Fruit fly (Drosophila melanogaster): ENCODE results near the gene CG7362.

CG7362 gene

DNA sequence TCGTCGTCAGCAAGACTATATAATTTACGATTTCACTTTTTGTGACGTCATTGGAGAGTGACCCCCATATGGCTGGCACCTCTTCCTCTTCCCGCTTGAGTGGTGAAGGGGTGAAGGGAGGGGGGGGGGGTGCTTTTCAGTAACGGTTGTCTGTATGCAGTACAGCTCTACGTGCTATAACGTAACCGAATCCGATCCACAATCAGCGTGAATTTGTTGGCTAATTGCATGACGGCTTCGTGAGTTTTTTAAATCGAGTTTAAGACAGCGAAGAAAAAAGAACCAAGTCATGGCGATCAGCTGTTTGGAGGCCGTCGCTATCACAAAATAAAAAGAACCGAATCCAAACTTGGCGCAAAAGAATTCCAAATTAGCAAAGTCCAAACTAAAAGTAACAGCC is 17.6 kb downstream of the CG7362 start:
- TF ChIP-seq CG14711 (tag; optimal IDR thresholded peaks at IDR 0.05) (no peak), Hr96 (GFP tag; optimal IDR thresholded peaks at IDR 0.05) (no peak), cnc (optimal IDR thresholded peaks at IDR 0.05) (peak in 1 of 2 experiments; percentile 61), ovo (GFP tag; optimal IDR thresholded peaks at IDR 0.05) (peak; percentile 62), Clk (GFP tag; optimal IDR thresholded peaks at IDR 0.05) (no peak), CG12768 (GFP tag; optimal IDR thresholded peaks at IDR 0.05) (no peak), CG33017 (tag; optimal IDR thresholded peaks at IDR 0.05) (no peak), cic (GFP tag; optimal IDR thresholded peaks at IDR 0.05) (peak; percentile 26), bab1 (GFP tag; optimal IDR thresholded peaks at IDR 0.05) (peak; percentile 74), CG7045 (GFP tag; optimal IDR thresholded peaks at IDR 0.05) (no peak), Mnt (GFP tag; optimal IDR thresholded peaks at IDR 0.05) (no peak), tj (GFP tag; optimal IDR thresholded peaks at IDR 0.05) (peak; percentile 60), CG1620 (GFP tag; optimal IDR thresholded peaks at IDR 0.05) (no peak), CG11617 (GFP tag; optimal IDR thresholded peaks at IDR 0.05) (no peak), CG7101 (tag; optimal IDR thresholded peaks at IDR 0.05) (no peak), toe (GFP tag; optimal IDR thresholded peaks at IDR 0.05) (no peak), kay (GFP tag; ENCODE audit: borderline replicate concordance) (no peak), Crg-1 (GFP tag; optimal IDR thresholded peaks at IDR 0.05) (no peak), CG5204 (GFP tag; optimal IDR thresholded peaks at IDR 0.05) (no peak), pad (GFP tag; optimal IDR thresholded peaks at IDR 0.05) (no peak)

DNA sequence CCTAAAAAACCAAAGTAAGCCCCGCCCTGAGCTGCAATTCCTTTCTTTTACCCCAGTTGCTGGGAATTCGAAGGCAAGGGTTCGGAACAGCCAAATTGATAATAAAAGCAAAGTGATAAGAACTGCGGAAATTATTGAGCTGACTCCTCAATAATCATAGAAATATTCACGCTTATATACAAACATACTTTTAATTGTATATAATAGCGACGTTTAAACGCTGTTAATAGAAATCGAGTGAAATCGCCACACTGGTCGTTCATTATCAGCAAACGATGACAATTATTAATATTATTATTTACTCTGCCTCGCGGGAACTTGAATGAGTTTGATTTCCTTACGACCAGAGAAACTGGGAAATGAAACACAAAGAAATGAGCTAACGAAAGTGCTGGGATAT is 18.3 kb downstream of the CG7362 start:
- no peak for TF ChIP-seq pad (GFP tag; optimal IDR thresholded peaks at IDR 0.05)
- TF ChIP-seq CG7101 (tag; optimal IDR thresholded peaks at IDR 0.05) = no peak
- TF ChIP-seq CG33017 (tag; optimal IDR thresholded peaks at IDR 0.05) = no peak
- no peak for TF ChIP-seq CG5204 (GFP tag; optimal IDR thresholded peaks at IDR 0.05)
- TF ChIP-seq ovo (GFP tag; optimal IDR thresholded peaks at IDR 0.05) = no peak
- TF ChIP-seq CG12768 (GFP tag; optimal IDR thresholded peaks at IDR 0.05) = no peak
- peak; percentile 84 for TF ChIP-seq kay (GFP tag; ENCODE audit: borderline replicate concordance)
- TF ChIP-seq Hr96 (GFP tag; optimal IDR thresholded peaks at IDR 0.05) = no peak
- TF ChIP-seq cnc (optimal IDR thresholded peaks at IDR 0.05) = no peak
- no peak for TF ChIP-seq bab1 (GFP tag; optimal IDR thresholded peaks at IDR 0.05)
- no peak for TF ChIP-seq CG7045 (GFP tag; optimal IDR thresholded peaks at IDR 0.05)
- TF ChIP-seq tj (GFP tag; optimal IDR thresholded peaks at IDR 0.05) = peak; percentile 1
- no peak for TF ChIP-seq Crg-1 (GFP tag; optimal IDR thresholded peaks at IDR 0.05)
- TF ChIP-seq CG1620 (GFP tag; optimal IDR thresholded peaks at IDR 0.05) = no peak
- TF ChIP-seq CG11617 (GFP tag; optimal IDR thresholded peaks at IDR 0.05) = no peak
- peak; percentile 56 for TF ChIP-seq cic (GFP tag; optimal IDR thresholded peaks at IDR 0.05)
- no peak for TF ChIP-seq Clk (GFP tag; optimal IDR thresholded peaks at IDR 0.05)
- TF ChIP-seq CG14711 (tag; optimal IDR thresholded peaks at IDR 0.05) = no peak
- no peak for TF ChIP-seq toe (GFP tag; optimal IDR thresholded peaks at IDR 0.05)

- TF ChIP-seq toe (GFP tag; optimal IDR thresholded peaks at IDR 0.05) (peak; percentile 23), pad (GFP tag; optimal IDR thresholded peaks at IDR 0.05) (peak; percentile 35), cnc (optimal IDR thresholded peaks at IDR 0.05) (no peak), Hr96 (GFP tag; optimal IDR thresholded peaks at IDR 0.05) (peak; percentile 16), CG33017 (tag; optimal IDR thresholded peaks at IDR 0.05) (no peak), CG11617 (GFP tag; optimal IDR thresholded peaks at IDR 0.05) (peak; percentile 63), Clk (GFP tag; optimal IDR thresholded peaks at IDR 0.05) (no peak), CG12768 (GFP tag; optimal IDR thresholded peaks at IDR 0.05) (peak; percentile 52), kay (GFP tag; ENCODE audit: borderline replicate concordance) (peak; percentile 51), Crg-1 (GFP tag; optimal IDR thresholded peaks at IDR 0.05) (peak; percentile 69), CG14711 (tag; optimal IDR thresholded peaks at IDR 0.05) (no peak), ovo (GFP tag; optimal IDR thresholded peaks at IDR 0.05) (no peak), tj (GFP tag; optimal IDR thresholded peaks at IDR 0.05) (peak; percentile 36), Mnt (GFP tag; optimal IDR thresholded peaks at IDR 0.05) (no peak), CG5204 (GFP tag; optimal IDR thresholded peaks at IDR 0.05) (no peak), CG7045 (GFP tag; optimal IDR thresholded peaks at IDR 0.05) (peak; percentile 26), CG7101 (tag; optimal IDR thresholded peaks at IDR 0.05) (no peak), CG1620 (GFP tag; optimal IDR thresholded peaks at IDR 0.05) (peak; percentile 15), cic (GFP tag; optimal IDR thresholded peaks at IDR 0.05) (no peak), bab1 (GFP tag; optimal IDR thresholded peaks at IDR 0.05) (no peak)
Observed at dm6 chr3R:14734623-14735392, 19.5 kb downstream of the CG7362 start.

dm6 chr3R:14733937-14734336 is 20.3 kb downstream of the CG7362 start:
- TF ChIP-seq kay (GFP tag; ENCODE audit: borderline replicate concordance) (peak; percentile 92), tj (GFP tag; optimal IDR thresholded peaks at IDR 0.05) (no peak)

DNA sequence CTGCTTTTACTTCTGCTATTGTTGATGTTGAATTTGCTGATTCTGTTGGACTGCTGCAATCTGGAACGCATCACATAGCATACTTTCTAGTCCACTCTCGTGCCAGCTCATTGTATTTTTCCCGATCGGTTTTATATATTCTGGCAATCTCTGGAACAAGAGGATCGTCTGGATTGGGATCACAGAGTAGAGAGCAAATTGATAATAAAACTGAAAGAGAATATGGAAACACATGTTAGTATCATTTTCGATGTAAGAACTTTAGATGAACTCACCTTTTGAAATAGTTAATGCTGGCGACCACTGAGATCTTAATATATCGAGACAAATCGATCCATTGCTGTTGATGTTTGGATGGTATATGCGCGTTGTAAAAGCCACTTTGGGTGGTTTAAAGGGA is 20.8 kb downstream of the CG7362 start:
- TF ChIP-seq bab1 (GFP tag; optimal IDR thresholded peaks at IDR 0.05) (no peak), cnc (optimal IDR thresholded peaks at IDR 0.05) (no peak), CG12768 (GFP tag; optimal IDR thresholded peaks at IDR 0.05) (no peak), CG11617 (GFP tag; optimal IDR thresholded peaks at IDR 0.05) (no peak), CG1620 (GFP tag; optimal IDR thresholded peaks at IDR 0.05) (no peak), cic (GFP tag; optimal IDR thresholded peaks at IDR 0.05) (no peak), Crg-1 (GFP tag; optimal IDR thresholded peaks at IDR 0.05) (no peak), kay (GFP tag; ENCODE audit: borderline replicate concordance) (no peak), CG14711 (tag; optimal IDR thresholded peaks at IDR 0.05) (no peak), CG5204 (GFP tag; optimal IDR thresholded peaks at IDR 0.05) (no peak), Mnt (GFP tag; optimal IDR thresholded peaks at IDR 0.05) (no peak), CG7045 (GFP tag; optimal IDR thresholded peaks at IDR 0.05) (no peak), toe (GFP tag; optimal IDR thresholded peaks at IDR 0.05) (no peak), tj (GFP tag; optimal IDR thresholded peaks at IDR 0.05) (no peak), ovo (GFP tag; optimal IDR thresholded peaks at IDR 0.05) (no peak)

dm6 chr3R:14731781-14732100 is 22.5 kb downstream of the CG7362 start:
- peak; percentile 13 for TF ChIP-seq CG11617 (GFP tag; optimal IDR thresholded peaks at IDR 0.05)
- TF ChIP-seq CG1620 (GFP tag; optimal IDR thresholded peaks at IDR 0.05) = no peak
- no peak for TF ChIP-seq ovo (GFP tag; optimal IDR thresholded peaks at IDR 0.05)
- TF ChIP-seq Crg-1 (GFP tag; optimal IDR thresholded peaks at IDR 0.05) = no peak
- TF ChIP-seq CG5204 (GFP tag; optimal IDR thresholded peaks at IDR 0.05) = no peak
- TF ChIP-seq kay (GFP tag; ENCODE audit: borderline replicate concordance) = no peak
- no peak for TF ChIP-seq CG12768 (GFP tag; optimal IDR thresholded peaks at IDR 0.05)
- TF ChIP-seq bab1 (GFP tag; optimal IDR thresholded peaks at IDR 0.05) = no peak
- no peak for TF ChIP-seq Hr96 (GFP tag; optimal IDR thresholded peaks at IDR 0.05)
- TF ChIP-seq Clk (GFP tag; optimal IDR thresholded peaks at IDR 0.05) = no peak
- TF ChIP-seq CG14711 (tag; optimal IDR thresholded peaks at IDR 0.05) = no peak
- TF ChIP-seq CG7101 (tag; optimal IDR thresholded peaks at IDR 0.05) = no peak
- peak; percentile 79 for TF ChIP-seq tj (GFP tag; optimal IDR thresholded peaks at IDR 0.05)
